Worm (Caenorhabditis elegans) whole organism, L4/young adult: ENCODE data around the gene srbc-1.

Experiments
- W03F9.2 ChIP-seq: fragments of 150-350 bp; optimal IDR thresholded peaks from 2 replicates; lab custom pipeline; 2014; ENCODE audit warnings: missing biosample characterization, missing genetic modification characterization
- him-1 ChIP-seq: sonication (generic microtip); optimal IDR thresholded peaks from 2 replicates; lab custom pipeline; 2016; ENCODE audit warnings: missing genotype, missing genetic modification reagents, missing genetic modification characterization, missing compliant biosample characterization

DNA sequence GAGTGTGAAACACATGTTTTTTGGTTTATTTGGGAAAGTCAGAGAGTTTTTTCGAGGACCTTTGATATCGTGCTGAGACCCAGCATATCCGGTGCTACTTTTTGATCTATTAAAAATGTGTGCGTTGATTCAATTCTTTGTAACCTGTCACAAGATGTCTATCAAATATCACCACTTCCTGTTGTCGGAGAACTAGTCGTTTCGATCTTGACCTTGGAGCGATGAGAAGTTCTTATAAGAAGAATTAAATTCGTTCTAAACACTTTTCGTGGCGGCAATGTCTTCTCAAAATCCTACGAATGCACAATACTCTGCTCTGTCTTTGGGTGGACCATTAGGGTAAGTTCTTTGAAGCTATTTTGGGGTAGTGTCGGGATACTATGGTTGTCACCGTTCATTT is 14.3 kb upstream of the srbc-1 start, which contains the start of gene F35F10.1:
- TF ChIP-seq W03F9.2 (tag; lab: Kevin White, UChicago) (no peak), him-1 (tag; lab: Kevin White, UChicago) (no peak)
